Worm (Caenorhabditis elegans): ENCODE results near the gene M01H9.5.
A peak's percentile ranks its signal among the peaks of the same experiment; 100 is the strongest.

- TF ChIP-seq nfya-1 (tag; optimal IDR thresholded peaks at IDR 0.05; ENCODE audit: insufficient read depth) = peak; percentile 99
- no peak for TF ChIP-seq unc-62 (GFP tag; optimal IDR thresholded peaks at IDR 0.05)
- no peak for TF ChIP-seq aly-2 (tag; optimal IDR thresholded peaks at IDR 0.05)
- TF ChIP-seq sea-2 (GFP tag; optimal IDR thresholded peaks at IDR 0.05) = no peak
- TF ChIP-seq elt-3 (tag; optimal IDR thresholded peaks at IDR 0.05) = peak in 1 of 3 experiments; percentile 18
- peak; percentile 84 for TF ChIP-seq fkh-10 (GFP tag; optimal IDR thresholded peaks at IDR 0.05)
- TF ChIP-seq daf-12 (tag; optimal IDR thresholded peaks at IDR 0.05) = peak; percentile 42
These were observed 19.5 kb upstream of the M01H9.5 start, which contains the start of the genes wapl-1 and htz-1 for ce11 chrIV:4445711-4446290.

All from whole organism, L3 larva.